Worm (Caenorhabditis elegans): ENCODE results near the gene F11D11.21.
A peak's percentile ranks its signal among the peaks of the same experiment; 100 is the strongest.

F11D11.21 gene

DNA sequence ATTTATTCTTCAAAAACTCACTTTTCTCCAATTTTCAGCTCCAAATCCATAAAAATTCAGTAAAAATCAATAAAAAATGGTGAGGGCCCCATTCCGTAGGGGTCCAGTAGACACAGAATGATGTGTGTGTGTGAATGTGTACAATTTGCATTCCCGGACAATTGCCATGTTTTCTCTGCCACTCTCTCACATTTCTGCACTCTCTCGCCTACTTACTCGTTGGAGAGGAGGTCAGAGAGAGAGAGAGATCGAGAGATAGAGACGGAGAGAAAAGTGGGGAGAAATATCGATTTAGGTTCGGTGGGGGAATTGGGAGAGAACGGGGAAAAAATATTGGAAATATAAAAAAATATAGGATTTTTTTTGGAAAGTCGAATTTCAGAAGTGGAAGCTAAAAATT is 26.7 kb downstream of the F11D11.21 start:
- peak; percentile 13 for TF ChIP-seq ceh-9 (tag; optimal IDR thresholded peaks at IDR 0.05)
- no peak for TF ChIP-seq elt-1 (tag; optimal IDR thresholded peaks at IDR 0.05)
- no peak for TF ChIP-seq unc-62 (GFP tag; optimal IDR thresholded peaks at IDR 0.05)
- no peak for TF ChIP-seq nhr-12 (tag; optimal IDR thresholded peaks at IDR 0.05)
- no peak for TF ChIP-seq aly-2 (tag; optimal IDR thresholded peaks at IDR 0.05)
- TF ChIP-seq eor-1 (tag; optimal IDR thresholded peaks at IDR 0.05), result no peak
- TF ChIP-seq hmg-11 (tag; optimal IDR thresholded peaks at IDR 0.05), result peak; percentile 94
- TF ChIP-seq zag-1 (tag; optimal IDR thresholded peaks at IDR 0.05), result no peak
- no peak for TF ChIP-seq nhr-67 (tag; optimal IDR thresholded peaks at IDR 0.05)
- TF ChIP-seq egl-27 (tag; optimal IDR thresholded peaks at IDR 0.05), result no peak
- peak; percentile 12 for TF ChIP-seq nhr-25 (tag; optimal IDR thresholded peaks at IDR 0.05)
- peak; percentile 63 for TF ChIP-seq jun-1 (tag; optimal IDR thresholded peaks at IDR 0.05)
- TF ChIP-seq ztf-11 (tag; optimal IDR thresholded peaks at IDR 0.05), result no peak
- no peak for TF ChIP-seq ztf-4 (tag; optimal IDR thresholded peaks at IDR 0.05)
- peak; percentile 79 for TF ChIP-seq pqm-1 (tag; optimal IDR thresholded peaks at IDR 0.05)
- peak; percentile 66 for TF ChIP-seq elt-2 (tag; optimal IDR thresholded peaks at IDR 0.05)
- no peak for TF ChIP-seq nhr-43 (tag; optimal IDR thresholded peaks at IDR 0.05; ENCODE audit: poor library complexity, severe bottlenecking)
- TF ChIP-seq fkh-10 (GFP tag; optimal IDR thresholded peaks at IDR 0.05), result peak; percentile 55
- peak; percentile 57 for TF ChIP-seq fkh-2 (tag; optimal IDR thresholded peaks at IDR 0.05)
- TF ChIP-seq egl-5 (tag; optimal IDR thresholded peaks at IDR 0.05), result peak; percentile 98
- peak; percentile 81 for TF ChIP-seq snpc-4 (tag; optimal IDR thresholded peaks at IDR 0.05)
- no peak for TF ChIP-seq fos-1 (tag; optimal IDR thresholded peaks at IDR 0.05)
- no peak for TF ChIP-seq daf-12 (tag; optimal IDR thresholded peaks at IDR 0.05)
- no peak for TF ChIP-seq sea-2 (GFP tag; optimal IDR thresholded peaks at IDR 0.05)
- no peak for TF ChIP-seq nhr-76 (tag; optimal IDR thresholded peaks at IDR 0.05)
- no peak for TF ChIP-seq ZK546.5 (tag; optimal IDR thresholded peaks at IDR 0.05)
- no peak for TF ChIP-seq nhr-28 (tag; optimal IDR thresholded peaks at IDR 0.05)
- TF ChIP-seq lin-39 (tag; optimal IDR thresholded peaks at IDR 0.05), result peak; percentile 59
- peak; percentile 72 for TF ChIP-seq R02D3.7 (tag; optimal IDR thresholded peaks at IDR 0.05)
- peak; percentile 91 for TF ChIP-seq nfya-1 (tag; optimal IDR thresholded peaks at IDR 0.05; ENCODE audit: insufficient read depth)
- TF ChIP-seq nhr-11 (tag; optimal IDR thresholded peaks at IDR 0.05), result no peak
- TF ChIP-seq lin-15B (tag; optimal IDR thresholded peaks at IDR 0.05), result peak; percentile 54
- TF ChIP-seq nhr-23 (tag; optimal IDR thresholded peaks at IDR 0.05), result peak; percentile 86
- peak; percentile 39 for TF ChIP-seq ama-1 (optimal IDR thresholded peaks at IDR 0.05)
- peak; percentile 79 for TF ChIP-seq ceh-82 (tag; optimal IDR thresholded peaks at IDR 0.05)
- TF ChIP-seq unc-39 (tag; optimal IDR thresholded peaks at IDR 0.05), result no peak
- no peak for TF ChIP-seq nhr-237 (tag; optimal IDR thresholded peaks at IDR 0.05)
- no peak for TF ChIP-seq nhr-77 (tag; optimal IDR thresholded peaks at IDR 0.05)
- TF ChIP-seq pha-4 (tag; optimal IDR thresholded peaks at IDR 0.05), result peak; percentile 98
- TF ChIP-seq skn-1 (tag; optimal IDR thresholded peaks at IDR 0.05), result peak; percentile 55
- no peak for TF ChIP-seq mml-1 (tag; optimal IDR thresholded peaks at IDR 0.05)
- TF ChIP-seq elt-3 (tag; optimal IDR thresholded peaks at IDR 0.05), result no peak
- no peak for TF ChIP-seq tbx-2 (tag; optimal IDR thresholded peaks at IDR 0.05)
- TF ChIP-seq ceh-28 (tag; optimal IDR thresholded peaks at IDR 0.05), result peak; percentile 98
- TF ChIP-seq ceh-16 (tag; optimal IDR thresholded peaks at IDR 0.05), result no peak
- TF ChIP-seq lsy-12 (tag; optimal IDR thresholded peaks at IDR 0.05), result no peak
- TF ChIP-seq mdl-1 (tag; optimal IDR thresholded peaks at IDR 0.05), result no peak
